Worm (Caenorhabditis elegans) whole organism, L4 larva: ENCODE measurements around the gene clu-1.
A peak's percentile ranks its signal among the peaks of the same experiment; 100 is the strongest.

Source experiments
- F10B5.3 ChIP-seq: sonication (generic microtip); optimal IDR thresholded peaks from 2 replicates; lab custom pipeline; 2016; ENCODE audit warnings: mild to moderate bottlenecking, missing genetic modification characterization, missing compliant biosample characterization
- F49E8.2 ChIP-seq: sonication (generic microtip); optimal IDR thresholded peaks from 2 replicates; lab custom pipeline; 2016; ENCODE audit warnings: missing compliant biosample characterization, mild to moderate bottlenecking, missing genetic modification characterization, borderline replicate concordance
- Y75B8A.6 ChIP-seq: fragments of 200-800 bp; sonication (Bioruptor generic); IDR thresholded peaks from 2 replicates; pipeline ENCODE4 v1.3.6; 2022; ENCODE audit warnings: missing genetic modification reagents, missing genetic modification characterization, missing compliant biosample characterization
- ZK546.5 ChIP-seq, 2 experiments: sonication (generic microtip); optimal IDR thresholded peaks; 2 replicates each; lab custom pipeline; 2017; ENCODE audit warnings: missing biosample characterization in 2 of 2, missing genetic modification characterization in 2 of 2
- aha-1 ChIP-seq: fragments of 150-350 bp; peaks from one replicate; lab custom pipeline; 2014; ENCODE audit warnings: missing biosample characterization, missing genetic modification characterization
- aly-2 ChIP-seq: sonication (generic microtip); optimal IDR thresholded peaks from 2 replicates; lab custom pipeline; 2018; ENCODE audit warnings: missing biosample characterization, missing genetic modification characterization
- ceh-28 ChIP-seq: fragments of 150-350 bp; optimal IDR thresholded peaks from 2 replicates; lab custom pipeline; 2014; ENCODE audit warnings: missing biosample characterization, missing genetic modification reagents, missing genetic modification characterization
- ceh-32 ChIP-seq: sonication (generic microtip); optimal IDR thresholded peaks from 2 replicates; lab custom pipeline; 2016; ENCODE audit warnings: mild to moderate bottlenecking, missing genetic modification characterization, missing compliant biosample characterization; ENCODE audit not compliant: poor library complexity
- ces-1 ChIP-seq: fragments of 150-350 bp; sonication (generic microtip); optimal IDR thresholded peaks from 4 replicates; lab custom pipeline; 2014; ENCODE audit warnings: missing biosample characterization, missing genetic modification reagents, missing genetic modification characterization
- cey-2 ChIP-seq: sonication (generic microtip); optimal IDR thresholded peaks from 3 replicates; lab custom pipeline; 2017; ENCODE audit warnings: missing genetic modification characterization, mild to moderate bottlenecking, missing compliant biosample characterization, antibody characterized with exemption, borderline replicate concordance; ENCODE audit not compliant: insufficient read depth
- dmd-8 ChIP-seq: fragments of 200-800 bp; sonication (Bioruptor generic); IDR thresholded peaks from 2 replicates; pipeline ENCODE4 v1.3.6; 2022; ENCODE audit warnings: missing genetic modification characterization, missing compliant biosample characterization
- dmd-9 ChIP-seq: fragments of 200-800 bp; sonication (Bioruptor generic); IDR thresholded peaks from 2 replicates; pipeline ENCODE4 v1.3.6; 2022; ENCODE audit warnings: missing genetic modification reagents, missing genetic modification characterization, missing compliant biosample characterization
- dpl-1 ChIP-seq: fragments of 150-350 bp; optimal IDR thresholded peaks from 2 replicates; lab custom pipeline; 2014; ENCODE audit warnings: missing biosample characterization, missing genetic modification reagents, missing genetic modification characterization
- egl-27 ChIP-seq: sonication (generic microtip); optimal IDR thresholded peaks from 3 replicates; lab custom pipeline; 2017; ENCODE audit warnings: missing biosample characterization, missing genetic modification reagents, missing genetic modification characterization
- fkh-10 ChIP-seq: fragments of 150-350 bp; optimal IDR thresholded peaks from 2 replicates; lab custom pipeline; 2014; ENCODE audit warnings: missing biosample characterization, missing genetic modification reagents, missing genetic modification characterization
- gei-8 ChIP-seq: fragments of 200-800 bp; sonication (Bioruptor generic); optimal IDR thresholded peaks from 2 replicates; lab custom pipeline; 2018; ENCODE audit warnings: mild to moderate bottlenecking, missing genetic modification characterization, missing compliant biosample characterization
- hif-1 ChIP-seq, 2 experiments: sonication (generic microtip); optimal IDR thresholded peaks; 2 replicates each; lab custom pipeline; 2016 to 2017; ENCODE audit warnings: missing compliant biosample characterization in 2 of 2, missing genetic modification characterization in 2 of 2, missing genetic modification reagents in 2 of 2, missing genotype in 2 of 2, mild to moderate bottlenecking in 1 of 2
- lim-7 ChIP-seq: fragments of 200-800 bp; sonication (Bioruptor generic); IDR thresholded peaks from 2 replicates; pipeline ENCODE4 v1.3.6; 2022; ENCODE audit warnings: missing genetic modification characterization, missing compliant biosample characterization
- lin-13 ChIP-seq: fragments of 150-350 bp; optimal IDR thresholded peaks from 2 replicates; lab custom pipeline; 2014; ENCODE audit warnings: missing biosample characterization, missing genetic modification reagents, missing genetic modification characterization
- lin-38 ChIP-seq: fragments of 200-800 bp; sonication (Bioruptor generic); IDR thresholded peaks from 2 replicates; pipeline ENCODE4 v1.3.6; 2022; ENCODE audit warnings: missing genetic modification reagents, missing genetic modification characterization, missing compliant biosample characterization
- lin-39 ChIP-seq: fragments of 150-350 bp; optimal IDR thresholded peaks from 2 replicates; lab custom pipeline; 2014; ENCODE audit warnings: missing biosample characterization, missing genetic modification reagents, missing genetic modification characterization
- lir-3 ChIP-seq: sonication (generic microtip); optimal IDR thresholded peaks from 2 replicates; lab custom pipeline; 2016; ENCODE audit warnings: mild to moderate bottlenecking, missing genetic modification characterization, missing compliant biosample characterization
- lsy-2 ChIP-seq, 2 experiments: fragments of 150-350 bp in 1 of 2; sonication (generic microtip) in 1 of 2; optimal IDR thresholded peaks; 2 replicates each; lab custom pipeline; 2014 to 2017; ENCODE audit warnings: missing biosample characterization in 2 of 2, missing genetic modification characterization in 2 of 2
- madf-5 ChIP-seq, 2 experiments: fragments of 200-800 bp; sonication (Bioruptor generic); IDR thresholded peaks; 2 replicates each; pipeline ENCODE4 v1.3.6; 2022; ENCODE audit warnings: missing compliant biosample characterization in 2 of 2, missing genetic modification characterization in 2 of 2
- mdl-1 ChIP-seq, 2 experiments: fragments of 150-350 bp in 1 of 2; sonication (generic microtip) in 1 of 2; optimal IDR thresholded peaks; 2 replicates each; lab custom pipeline; 2014 to 2017; ENCODE audit warnings: missing biosample characterization in 2 of 2, missing genetic modification characterization in 2 of 2
- mep-1 ChIP-seq: fragments of 150-350 bp; sonication (generic microtip); optimal IDR thresholded peaks from 3 replicates; lab custom pipeline; 2014; ENCODE audit warnings: missing biosample characterization, missing genetic modification characterization
- mes-2 ChIP-seq: sonication (generic microtip); optimal IDR thresholded peaks from 2 replicates; lab custom pipeline; 2016; ENCODE audit warnings: missing genotype, mild to moderate bottlenecking, missing genetic modification characterization, missing compliant biosample characterization; ENCODE audit not compliant: poor library complexity, severe bottlenecking
- nhr-102 ChIP-seq: sonication (generic microtip); optimal IDR thresholded peaks from 2 replicates; lab custom pipeline; 2016; ENCODE audit warnings: mild to moderate bottlenecking, missing genetic modification characterization, moderate library complexity, missing compliant biosample characterization
- nhr-11 ChIP-seq: fragments of 150-350 bp; optimal IDR thresholded peaks from 2 replicates; lab custom pipeline; 2014; ENCODE audit warnings: missing biosample characterization, missing genetic modification characterization
- nhr-111 ChIP-seq: fragments of 200-800 bp; sonication (Bioruptor generic); optimal IDR thresholded peaks from 2 replicates; lab custom pipeline; 2018; ENCODE audit warnings: mild to moderate bottlenecking, missing genetic modification characterization, missing compliant biosample characterization
- nhr-237 ChIP-seq: sonication (generic microtip); optimal IDR thresholded peaks from 2 replicates; lab custom pipeline; 2017; ENCODE audit warnings: missing biosample characterization, missing genetic modification characterization
- nhr-25 ChIP-seq: sonication (generic microtip); optimal IDR thresholded peaks from 2 replicates; lab custom pipeline; 2017; ENCODE audit warnings: missing genetic modification characterization, mild to moderate bottlenecking, missing compliant biosample characterization, antibody characterized with exemption, moderate library complexity, borderline replicate concordance; ENCODE audit not compliant: insufficient read depth
- nhr-28 ChIP-seq: fragments of 150-350 bp; optimal IDR thresholded peaks from 2 replicates; lab custom pipeline; 2014; ENCODE audit warnings: missing biosample characterization, missing genetic modification characterization
- nhr-48 ChIP-seq: sonication (generic microtip); optimal IDR thresholded peaks from 2 replicates; lab custom pipeline; 2016; ENCODE audit warnings: mild to moderate bottlenecking, missing genetic modification characterization, missing compliant biosample characterization
- pha-4 ChIP-seq, 2 experiments: fragments of 150-350 bp in 1 of 2; fragments of 200-800 bp in 1 of 2; sonication (Bioruptor generic) in 1 of 2; IDR thresholded peaks in 1 of 2; optimal IDR thresholded peaks in 1 of 2; 2 replicates each; pipeline versions ENCODE4 v1.3.6 to Lab custom; 2014 to 2022; ENCODE audit warnings: missing genetic modification characterization in 2 of 2, missing genetic modification reagents in 2 of 2, missing biosample characterization in 1 of 2, missing compliant biosample characterization in 1 of 2
- rbr-2 ChIP-seq: sonication (generic microtip); optimal IDR thresholded peaks from 2 replicates; lab custom pipeline; 2016; ENCODE audit warnings: missing genotype, missing genetic modification characterization, missing compliant biosample characterization
- set-16 ChIP-seq: fragments of 200-800 bp; sonication (Bioruptor generic); IDR thresholded peaks from 2 replicates; pipeline ENCODE4 v1.3.6; 2022; ENCODE audit warnings: missing genetic modification reagents, missing genetic modification characterization, missing compliant biosample characterization
- spr-1 ChIP-seq: sonication (generic microtip); optimal IDR thresholded peaks from 2 replicates; lab custom pipeline; 2016; ENCODE audit warnings: mild to moderate bottlenecking, missing genetic modification characterization, missing compliant biosample characterization
- spr-3 ChIP-seq: fragments of 200-800 bp; sonication (Bioruptor generic); optimal IDR thresholded peaks from 2 replicates; lab custom pipeline; 2018; ENCODE audit warnings: mild to moderate bottlenecking, missing genetic modification characterization, missing compliant biosample characterization
- unc-130 ChIP-seq: sonication (generic microtip); optimal IDR thresholded peaks from 2 replicates; lab custom pipeline; 2016; ENCODE audit warnings: missing genetic modification reagents, missing genetic modification characterization, missing compliant biosample characterization
- unc-62 ChIP-seq, 3 experiments: fragments of 150-350 bp in 1 of 3; sonication (generic microtip); optimal IDR thresholded peaks in 2 of 3; peaks in 1 of 3; 1 replicate in 1 of 3; 2 replicates in 2 of 3; lab custom pipeline; 2014 to 2017; ENCODE audit warnings: missing biosample characterization in 3 of 3, missing genetic modification characterization in 3 of 3, missing genetic modification reagents in 3 of 3, missing genotype in 1 of 3
- zag-1 ChIP-seq: fragments of 150-350 bp; optimal IDR thresholded peaks from 2 replicates; lab custom pipeline; 2014; ENCODE audit warnings: missing biosample characterization, missing genetic modification characterization
- zfp-3 ChIP-seq: fragments of 200-800 bp; sonication (Bioruptor generic); conservative IDR thresholded peaks from 2 replicates; pipeline ENCODE4 v1.3.6; 2022; ENCODE audit warnings: missing genetic modification reagents, missing genetic modification characterization, missing compliant biosample characterization
- zip-11 ChIP-seq: fragments of 200-800 bp; sonication (Bioruptor generic); IDR thresholded peaks from 2 replicates; pipeline ENCODE4 v1.3.6; 2022; ENCODE audit warnings: missing genetic modification characterization, missing compliant biosample characterization
- zip-2 ChIP-seq: fragments of 150-350 bp; optimal IDR thresholded peaks from 2 replicates; lab custom pipeline; 2014; ENCODE audit warnings: missing biosample characterization, missing genetic modification characterization
- ztf-11 ChIP-seq: fragments of 150-350 bp; optimal IDR thresholded peaks from 2 replicates; lab custom pipeline; 2014; ENCODE audit warnings: missing biosample characterization, missing genetic modification characterization

clu-1 gene

ce11 chrIII:9487454-9487853 lies 33.8 kb downstream of the clu-1 start (continued):
- TF ChIP-seq mdl-1 (tag; optimal IDR thresholded peaks at IDR 0.05; lab: Kevin White, UChicago) (no peak), gei-8 (GFP tag; lab: Kevin White, UChicago) (no peak), zfp-3 (no peak), ces-1 (no peak), pha-4 (GFP tag; IDR thresholded peaks at IDR 0.05; lab: Robert Waterston, UW) (no peak), pha-4 (tag; optimal IDR thresholded peaks at IDR 0.05; lab: Kevin White, UChicago) (no peak), nhr-237 (no peak), ceh-28 (tag; lab: Kevin White, UChicago) (no peak), aly-2 (tag; lab: Kevin White, UChicago) (no peak), dpl-1 (no peak), spr-3 (GFP tag; lab: Kevin White, UChicago) (no peak), zag-1 (tag; lab: Kevin White, UChicago) (no peak), hif-1 (tag; optimal IDR thresholded peaks at IDR 0.05; lab: Kevin White, UChicago) (no peak), nhr-28 (tag; lab: Kevin White, UChicago) (peak; percentile 53), zip-2 (no peak), lsy-2 (tag; optimal IDR thresholded peaks at IDR 0.05; lab: Kevin White, UChicago) (no peak), F49E8.2 (tag; lab: Kevin White, UChicago) (no peak), spr-1 (tag; lab: Kevin White, UChicago) (no peak), zip-11 (no peak)

ce11 chrIII:9485373-9485772 lies 35.9 kb downstream of the clu-1 start, which contains the start of gene bre-3:
Gene bre-3 (minus strand): TSS chrIII:9485473.
- peak; percentile 69 for TF ChIP-seq aha-1
- TF ChIP-seq set-16: no peak
- no peak for TF ChIP-seq nhr-111 (GFP tag; lab: Kevin White, UChicago)

ce11 chrIII:9483716-9484115 lies 37.5 kb downstream of the clu-1 start:
- TF ChIP-seq cey-2 (tag; lab: Kevin White, UChicago) (no peak), ZK546.5 (tag; optimal IDR thresholded peaks at IDR 0.05; lab: Kevin White, UChicago) (no peak), F49E8.2 (tag; lab: Kevin White, UChicago) (no peak), mes-2 (tag; lab: Kevin White, UChicago) (peak; percentile 34), unc-62 (GFP tag; optimal IDR thresholded peaks at IDR 0.05 in 1 of 2; lab: Kevin White, UChicago) (peak in 1 of 2 experiments; percentile 23), unc-62 (tag; optimal IDR thresholded peaks at IDR 0.05; lab: Kevin White, UChicago) (no peak), nhr-28 (tag; lab: Kevin White, UChicago) (no peak), fkh-10 (GFP tag; lab: Kevin White, UChicago) (no peak), mep-1 (tag; lab: Kevin White, UChicago) (peak; percentile 4), ztf-11 (no peak), dmd-9 (GFP tag; lab: Robert Waterston, UW) (no peak), ceh-32 (no peak), nhr-237 (no peak), nhr-102 (tag; lab: Kevin White, UChicago) (no peak), nhr-48 (tag; lab: Kevin White, UChicago) (peak; percentile 3), Y75B8A.6 (no peak), lin-38 (GFP tag; lab: Robert Waterston, UW) (no peak; the same call in 1 of the 2 replicates), lim-7 (GFP tag; lab: Robert Waterston, UW) (no peak), pha-4 (GFP tag; IDR thresholded peaks at IDR 0.05; lab: Robert Waterston, UW) (no peak), pha-4 (tag; optimal IDR thresholded peaks at IDR 0.05; lab: Kevin White, UChicago) (no peak), nhr-25 (tag; lab: Kevin White, UChicago) (no peak), unc-130 (GFP tag; lab: Kevin White, UChicago) (no peak), rbr-2 (peak; percentile 18), aly-2 (tag; lab: Kevin White, UChicago) (no peak), lir-3 (tag; lab: Kevin White, UChicago) (no peak), dmd-8 (no peak), nhr-11 (tag; lab: Kevin White, UChicago) (peak; percentile 21), egl-27 (tag; lab: Kevin White, UChicago) (no peak), lin-39 (tag; lab: Kevin White, UChicago) (no peak), F10B5.3 (no peak), madf-5 (GFP tag; IDR thresholded peaks at IDR 0.05; lab: Robert Waterston, UW) (no peak), nhr-111 (GFP tag; lab: Kevin White, UChicago) (no peak), lin-13 (GFP tag; lab: Kevin White, UChicago) (no peak), gei-8 (GFP tag; lab: Kevin White, UChicago) (no peak)
